Worm (Caenorhabditis elegans): ENCODE data around the gene fipp-1.

- TF ChIP-seq zag-1 (tag; optimal IDR thresholded peaks at IDR 0.05) (no peak), pha-4 (tag; optimal IDR thresholded peaks at IDR 0.05) (no peak), nhr-76 (tag; optimal IDR thresholded peaks at IDR 0.05) (no peak), nfya-1 (tag; optimal IDR thresholded peaks at IDR 0.05; ENCODE audit: insufficient read depth) (no peak), snpc-4 (tag; optimal IDR thresholded peaks at IDR 0.05) (no peak), lin-39 (tag; optimal IDR thresholded peaks at IDR 0.05) (no peak), ceh-82 (tag; optimal IDR thresholded peaks at IDR 0.05) (no peak), pqm-1 (tag; optimal IDR thresholded peaks at IDR 0.05) (no peak), elt-2 (tag; optimal IDR thresholded peaks at IDR 0.05) (no peak), nhr-77 (tag; optimal IDR thresholded peaks at IDR 0.05) (no peak), nhr-25 (tag; optimal IDR thresholded peaks at IDR 0.05) (no peak), ZK546.5 (tag; optimal IDR thresholded peaks at IDR 0.05) (no peak), ceh-16 (tag; optimal IDR thresholded peaks at IDR 0.05) (no peak)
Observed at ce11 chrV:4339479-4339878, 32.1 kb upstream of the fipp-1 start.
